Fruit fly (Drosophila melanogaster): ENCODE data around the gene CG14130.

Gene CG14130

DNA sequence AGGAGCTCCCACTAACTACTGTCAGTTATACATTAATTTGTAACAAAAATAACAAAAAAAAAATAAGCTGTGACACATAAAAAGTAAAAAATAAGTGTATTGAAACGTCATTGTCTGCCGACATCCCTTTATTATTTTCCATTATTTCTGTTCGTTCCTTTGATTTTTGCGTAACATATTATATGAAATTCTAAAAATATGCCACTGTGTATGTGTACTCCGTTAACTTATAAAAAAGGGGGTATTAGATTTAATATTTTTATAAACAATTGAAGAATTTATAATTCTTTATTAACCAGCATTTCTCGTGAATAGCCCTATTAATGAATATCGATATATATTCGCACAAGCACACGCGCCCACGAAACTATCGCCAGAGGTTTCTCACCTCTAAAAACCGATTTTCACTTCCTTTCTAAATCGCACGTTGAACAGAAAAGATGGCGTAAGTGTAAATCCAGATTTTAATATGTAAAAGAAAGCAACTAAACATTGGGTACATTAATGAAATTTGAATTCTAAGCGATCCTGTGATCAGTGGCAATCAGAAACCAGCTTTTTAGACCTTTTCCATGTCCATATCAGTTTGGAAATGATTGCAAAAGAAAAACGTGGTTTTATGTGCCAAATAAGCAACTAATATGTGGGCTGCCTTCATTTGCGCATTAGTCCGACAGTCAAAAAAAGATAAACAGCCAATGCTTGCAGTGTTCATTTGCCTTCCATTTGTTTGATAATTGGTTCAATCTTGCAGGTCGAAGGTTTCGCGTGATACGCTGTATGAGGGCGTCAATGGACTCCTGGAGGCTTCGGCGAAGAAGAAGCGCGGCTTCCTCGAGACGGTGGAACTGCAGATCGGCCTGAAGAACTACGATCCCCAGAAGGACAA, 7.4 kb downstream of the CG14130 start, which contains the start of gene RpL10Ab (continued):
- TF ChIP-seq CG6689 (GFP tag; IDR thresholded peaks at IDR 0.05) (peak; percentile 79), CG18476 (GFP tag; optimal IDR thresholded peaks at IDR 0.05) (peak; percentile 15), tio (GFP tag; optimal IDR thresholded peaks at IDR 0.05) (peak; percentile 64), Opbp (GFP tag; IDR thresholded peaks at IDR 0.05; ENCODE audit: partially characterized antibody) (peak; percentile 96), CG17186 (GFP tag; optimal IDR thresholded peaks at IDR 0.05) (peak; percentile 45), CG7987 (GFP tag; optimal IDR thresholded peaks at IDR 0.05) (peak; percentile 84), CG12942 (GFP tag; optimal IDR thresholded peaks at IDR 0.05) (no peak), D19B (GFP tag; optimal IDR thresholded peaks at IDR 0.05) (peak; percentile 49), Stat92E (GFP tag; optimal IDR thresholded peaks at IDR 0.05) (no peak), Eip74EF (GFP tag; optimal IDR thresholded peaks at IDR 0.05) (no peak), lbe (GFP tag; optimal IDR thresholded peaks at IDR 0.05) (peak; percentile 45), CG17361 (GFP tag; IDR thresholded peaks at IDR 0.05) (peak; percentile 85), CG17359 (tag; optimal IDR thresholded peaks at IDR 0.05) (peak; percentile 31), unpg (GFP tag; optimal IDR thresholded peaks at IDR 0.05) (peak; percentile 53), CG4360 (GFP tag; IDR thresholded peaks at IDR 0.05) (no peak), btn (GFP tag; optimal IDR thresholded peaks at IDR 0.05) (no peak), dysf (GFP tag; IDR thresholded peaks at IDR 0.05) (peak; percentile 80; the same call in 2 of the 3 replicates), tll (GFP tag; optimal IDR thresholded peaks at IDR 0.05) (no peak), CG15269 (tag; optimal IDR thresholded peaks at IDR 0.05) (peak; percentile 34), CG15011 (GFP tag; optimal IDR thresholded peaks at IDR 0.05) (peak; percentile 5), CG31441 (GFP tag; IDR thresholded peaks at IDR 0.05) (peak; percentile 80), dan (GFP tag; IDR thresholded peaks at IDR 0.05) (0 out of 2 replicates have a peak, but pooled peaks have one; percentile 22), CG13287 (GFP tag; IDR thresholded peaks at IDR 0.05; ENCODE audit: partially characterized antibody) (peak; percentile 70), ato (GFP tag; IDR thresholded peaks at IDR 0.05; ENCODE audit: partially characterized antibody) (peak; percentile 77), CG2889 (GFP tag; IDR thresholded peaks at IDR 0.05) (peak; percentile 4; the same call in 1 of the 3 replicates), CG7271 (tag; optimal IDR thresholded peaks at IDR 0.05) (peak; percentile 75), CG9817 (tag; optimal IDR thresholded peaks at IDR 0.05) (peak; percentile 76), oc (tag; optimal IDR thresholded peaks at IDR 0.05) (no peak), Mes4 (GFP tag; optimal IDR thresholded peaks at IDR 0.05) (peak; percentile 69), schlank (tag; optimal IDR thresholded peaks at IDR 0.05) (peak; percentile 68), Meics (GFP tag; optimal IDR thresholded peaks at IDR 0.05) (peak; percentile 67), CG8359 (GFP tag; optimal IDR thresholded peaks at IDR 0.05; ENCODE audit: borderline replicate concordance) (no peak), CG2199 (GFP tag; IDR thresholded peaks at IDR 0.05) (no peak), unc-4 (GFP tag; IDR thresholded peaks at IDR 0.05; ENCODE audit: partially characterized antibody) (peak; percentile 65), ttk (GFP tag; IDR thresholded peaks at IDR 0.05) (peak; percentile 48; the same call in 1 of the 2 replicates), Bgb (GFP tag; IDR thresholded peaks at IDR 0.05; ENCODE audit: partially characterized antibody) (peak; percentile 92), exex (tag; optimal IDR thresholded peaks at IDR 0.05) (peak; percentile 19), MTF-1 (GFP tag; optimal IDR thresholded peaks at IDR 0.05; ENCODE audit: borderline replicate concordance) (peak; percentile 95), D (optimal IDR thresholded peaks at IDR 0.05) (no peak), D (GFP tag; optimal IDR thresholded peaks at IDR 0.05) (peak; percentile 83), ATbp (GFP tag; optimal IDR thresholded peaks at IDR 0.05) (no peak), HLH3B (GFP tag; IDR thresholded peaks at IDR 0.05) (peak; percentile 56), CG10209 (GFP tag; optimal IDR thresholded peaks at IDR 0.05) (peak; percentile 55), CG8388 (GFP tag; optimal IDR thresholded peaks at IDR 0.05) (peak; percentile 50), CG6813 (GFP tag; optimal IDR thresholded peaks at IDR 0.05) (peak; percentile 49), sd (tag; optimal IDR thresholded peaks at IDR 0.05) (no peak)

All from whole organism, embryonic.